Fruit fly (Drosophila melanogaster): ENCODE measurements around the gene CG32152.

The CG32152 gene

DNA sequence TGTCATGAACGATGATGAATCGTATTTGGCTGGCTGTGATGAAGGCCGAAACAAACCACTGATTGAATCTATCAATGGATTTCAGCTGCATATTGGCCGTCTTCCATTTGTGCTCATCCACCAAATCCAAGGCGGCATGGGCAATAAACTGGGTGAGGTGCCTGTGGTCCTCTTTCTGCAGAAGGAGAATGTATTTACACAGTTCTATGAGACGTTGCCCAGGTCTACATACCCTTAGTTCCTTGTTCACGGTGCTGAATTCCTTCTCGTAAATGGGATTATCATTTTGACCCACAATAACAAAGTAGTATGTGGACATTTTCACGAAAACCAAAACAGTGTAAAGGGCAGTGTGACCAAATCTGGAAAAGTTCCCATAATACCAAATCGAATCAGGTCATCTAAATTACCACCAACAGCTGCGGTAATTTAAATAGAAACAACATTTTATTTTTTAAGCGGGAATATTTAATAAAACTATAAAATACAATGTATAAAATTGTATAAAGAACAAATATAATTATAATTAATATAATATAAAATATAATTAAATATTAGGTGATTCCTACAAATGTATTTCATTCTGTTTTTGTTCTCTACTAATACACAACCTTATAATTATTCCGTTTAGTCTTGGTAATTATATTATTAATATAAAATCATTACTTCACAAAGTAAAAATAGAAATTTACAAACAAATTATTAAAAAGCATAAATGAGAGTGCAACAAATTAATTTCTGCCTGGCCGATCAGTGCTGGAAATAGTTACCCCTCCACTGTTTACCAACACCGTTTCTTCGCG, 12.4 kb downstream of the CG32152 start, which contains the start of the genes Trs20 and elg1 (continued):
- TF ChIP-seq CG4820 (GFP tag; optimal IDR thresholded peaks at IDR 0.05) (no peak), Stat92E (GFP tag; optimal IDR thresholded peaks at IDR 0.05) (no peak), unc-4 (GFP tag; IDR thresholded peaks at IDR 0.05; ENCODE audit: partially characterized antibody) (no peak), gce (GFP tag; IDR thresholded peaks at IDR 0.05) (no peak), Hr3 (GFP tag; optimal IDR thresholded peaks at IDR 0.05) (peak; percentile 81), CG10654 (GFP tag; optimal IDR thresholded peaks at IDR 0.05) (peak; percentile 44), phol (tag; optimal IDR thresholded peaks at IDR 0.05) (peak; percentile 63), CG7745 (tag; optimal IDR thresholded peaks at IDR 0.05) (no peak), CG12219 (GFP tag; optimal IDR thresholded peaks at IDR 0.05) (no peak), Poxn (GFP tag; IDR thresholded peaks at IDR 0.05) (no peak), bbx (GFP tag; IDR thresholded peaks at IDR 0.05; ENCODE audit: partially characterized antibody) (0 out of 2 replicates have a peak, but pooled peaks have one; percentile 11), D19B (GFP tag; optimal IDR thresholded peaks at IDR 0.05) (no peak), CG17186 (GFP tag; optimal IDR thresholded peaks at IDR 0.05) (no peak), CG9437 (GFP tag; optimal IDR thresholded peaks at IDR 0.05) (peak; percentile 62), croc (GFP tag; conservative IDR thresholded peaks at IDR 0.05) (no peak), pzg (GFP tag; optimal IDR thresholded peaks at IDR 0.05) (peak; percentile 46), CG31441 (GFP tag; IDR thresholded peaks at IDR 0.05) (peak; percentile 84), fu2 (GFP tag; optimal IDR thresholded peaks at IDR 0.05) (no peak), CG3163 (GFP tag; optimal IDR thresholded peaks at IDR 0.05) (no peak), CG4282 (GFP tag; optimal IDR thresholded peaks at IDR 0.05) (no peak), Ets65A (GFP tag) (peak; percentile 66), CG11695 (GFP tag; IDR thresholded peaks at IDR 0.05) (peak; percentile 56; the same call in 2 of the 3 replicates), inv (GFP tag; IDR thresholded peaks at IDR 0.05; ENCODE audit: partially characterized antibody) (no peak), sna (GFP tag; IDR thresholded peaks at IDR 0.05; ENCODE audit: partially characterized antibody) (no peak), CG8478 (optimal IDR thresholded peaks at IDR 0.05) (no peak), CG9727 (GFP tag; optimal IDR thresholded peaks at IDR 0.05) (peak; percentile 53), NC2β (GFP tag; optimal IDR thresholded peaks at IDR 0.05) (no peak), knrl (GFP tag; IDR thresholded peaks at IDR 0.05; ENCODE audit: partially characterized antibody) (no peak), CG4854 (GFP tag; optimal IDR thresholded peaks at IDR 0.05) (no peak), CG11560 (tag; IDR thresholded peaks at IDR 0.05) (no peak), CG6813 (GFP tag; optimal IDR thresholded peaks at IDR 0.05) (no peak), chif (GFP tag; optimal IDR thresholded peaks at IDR 0.05) (no peak), Ptx1 (GFP tag; IDR thresholded peaks at IDR 0.05) (peak; percentile 47), E2f2 (GFP tag; IDR thresholded peaks at IDR 0.05) (peak; percentile 79; the same call in 1 of the 2 replicates), Dref (GFP tag; IDR thresholded peaks at IDR 0.05) (no peak), CG10274 (GFP tag; optimal IDR thresholded peaks at IDR 0.05) (no peak), Fer2 (tag; optimal IDR thresholded peaks at IDR 0.05) (peak; percentile 24), CG3065 (GFP tag; optimal IDR thresholded peaks at IDR 0.05) (no peak), gt (GFP tag; IDR thresholded peaks at IDR 0.05) (no peak), Ssrp (tag; optimal IDR thresholded peaks at IDR 0.05) (peak; percentile 34), CG18764 (GFP tag; optimal IDR thresholded peaks at IDR 0.05) (no peak), grn (GFP tag; optimal IDR thresholded peaks at IDR 0.05) (no peak), CG30020 (tag; optimal IDR thresholded peaks at IDR 0.05) (peak; percentile 71), tgo (GFP tag; IDR thresholded peaks at IDR 0.05) (peak; percentile 35; the same call in 1 of the 3 replicates), CG6854 (GFP tag; optimal IDR thresholded peaks at IDR 0.05) (peak; percentile 37), CG10267 (tag; optimal IDR thresholded peaks at IDR 0.05) (peak; percentile 94), CG15479 (GFP tag; optimal IDR thresholded peaks at IDR 0.05) (no peak), fd64A (GFP tag; optimal IDR thresholded peaks at IDR 0.05) (no peak), onecut (GFP tag; IDR thresholded peaks at IDR 0.05) (0 out of 2 replicates have a peak, but pooled peaks have one; percentile 33)
